Fruit fly (Drosophila melanogaster) whole organism, embryonic: ENCODE measurements around the gene e.

Experiments used
- Abd-B ChIP-seq: fragments of 200-800 bp; sonication (Bioruptor generic); optimal IDR thresholded peaks from 2 replicates; lab custom pipeline; 2018; ENCODE audit warnings: missing biosample characterization, mild to moderate bottlenecking, missing genetic modification characterization, moderate library complexity
- CG4707 ChIP-seq: fragments of 200-800 bp; sonication (Bioruptor generic); optimal IDR thresholded peaks from 2 replicates; lab custom pipeline; 2018; ENCODE audit warnings: missing biosample characterization, mild to moderate bottlenecking, missing genetic modification characterization, moderate library complexity
- Optix ChIP-seq: fragments of 200-800 bp; sonication (Bioruptor generic); IDR thresholded peaks from 3 replicates; pipeline ENCODE4 v1.3.6; 2022; ENCODE audit warnings: missing biosample characterization, missing genetic modification characterization

DNA sequence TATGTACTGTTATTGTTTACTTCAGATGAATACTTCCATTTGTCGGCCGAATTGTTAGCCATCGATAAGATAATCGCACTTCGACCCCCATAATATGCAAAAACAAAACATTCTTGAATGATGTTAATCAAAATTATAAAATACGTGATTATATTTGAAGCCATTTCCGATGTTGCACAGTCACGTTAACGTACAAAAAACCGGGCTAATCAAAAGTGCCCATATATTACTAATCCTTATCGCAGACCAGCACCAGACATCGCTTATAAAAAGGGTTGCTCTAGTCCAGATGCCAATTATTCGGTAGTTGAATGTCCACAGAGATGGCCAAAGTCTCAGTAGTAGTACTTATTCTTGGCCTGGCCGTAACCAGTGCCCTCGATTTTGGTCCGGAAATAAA, 5.3 kb upstream of the e start, which contains the start of gene CG5892:
- TF ChIP-seq Abd-B (GFP tag; lab: Kevin White, UChicago): no peak
- no peak for TF ChIP-seq CG4707
- TF ChIP-seq Optix: no peak
